Worm (Caenorhabditis elegans): ENCODE measurements around the gene F43C1.7.

Gene F43C1.7

DNA sequence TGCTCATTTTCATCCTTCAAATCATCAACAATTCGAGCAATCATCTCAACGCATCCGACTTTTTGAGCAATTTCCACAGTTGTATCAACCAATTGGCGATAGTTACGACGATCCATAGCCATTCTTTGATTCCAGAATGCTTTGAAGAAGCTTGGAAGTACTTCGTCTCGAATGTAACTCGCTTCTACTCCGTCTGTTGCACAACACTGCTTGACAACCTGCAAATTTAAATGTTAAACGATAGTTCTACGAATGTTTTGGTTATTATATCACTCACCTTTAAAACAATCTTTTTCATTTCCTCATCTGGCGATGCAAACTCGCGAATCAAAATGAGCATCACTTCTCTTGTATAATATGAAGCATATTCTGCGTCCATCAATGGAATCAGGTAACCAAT is 23.5 kb upstream of the F43C1.7 start:
- TF ChIP-seq T23F11.4 (GFP tag; optimal IDR thresholded peaks at IDR 0.05) (no peak), elt-2 (tag; optimal IDR thresholded peaks at IDR 0.05) (no peak), elt-4 (tag; optimal IDR thresholded peaks at IDR 0.05) (no peak), fkh-6 (tag; optimal IDR thresholded peaks at IDR 0.05) (no peak), ceh-48 (tag; optimal IDR thresholded peaks at IDR 0.05) (no peak), mec-3 (tag; optimal IDR thresholded peaks at IDR 0.05; ENCODE audit: borderline replicate concordance) (no peak), pha-4 (tag; optimal IDR thresholded peaks at IDR 0.05) (no peak), sox-2 (GFP tag; IDR thresholded peaks at IDR 0.05) (no peak), F13H6.1 (tag; optimal IDR thresholded peaks at IDR 0.05) (no peak), sox-4 (tag; optimal IDR thresholded peaks at IDR 0.05) (no peak), ceh-34 (tag; optimal IDR thresholded peaks at IDR 0.05) (no peak), ceh-45 (GFP tag; IDR thresholded peaks at IDR 0.05) (no peak), ceh-19 (GFP tag; optimal IDR thresholded peaks at IDR 0.05) (no peak), dmd-4 (tag; optimal IDR thresholded peaks at IDR 0.05; ENCODE audit: borderline replicate concordance) (no peak), ceh-6 (GFP tag; optimal IDR thresholded peaks at IDR 0.05) (no peak)

DNA sequence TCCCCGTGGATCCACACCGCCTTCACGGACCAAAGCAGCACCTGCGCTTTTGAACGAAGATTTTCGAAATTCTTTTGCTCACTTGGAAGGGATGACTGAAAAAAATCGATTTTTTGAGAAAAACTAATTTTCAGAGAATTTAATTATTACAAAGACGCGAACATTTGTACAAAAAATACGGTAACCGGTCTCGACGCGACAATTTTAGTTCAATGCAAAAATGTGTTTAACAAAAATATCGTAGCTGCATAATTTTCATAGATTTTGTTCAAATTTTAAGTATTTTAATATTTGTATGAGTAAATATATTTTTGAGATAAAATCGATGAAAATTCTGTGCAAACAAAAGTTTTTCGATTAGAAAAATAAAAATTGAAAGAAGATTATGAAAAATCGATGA is 20.7 kb upstream of the F43C1.7 start, which contains the start of gene T08A11.1:
Gene T08A11.1 (minus strand): TSS at position 101 of the 400 bp plus-strand sequence.
- TF ChIP-seq ceh-22 (tag; optimal IDR thresholded peaks at IDR 0.05) = no peak
- TF ChIP-seq pat-9 (tag; optimal IDR thresholded peaks at IDR 0.05) = no peak
- no peak for TF ChIP-seq ceh-14 (tag; optimal IDR thresholded peaks at IDR 0.05)
- no peak for TF ChIP-seq dmd-4 (tag; optimal IDR thresholded peaks at IDR 0.05; ENCODE audit: borderline replicate concordance)
- no peak for TF ChIP-seq ceh-6 (GFP tag; optimal IDR thresholded peaks at IDR 0.05)
- TF ChIP-seq ttx-3 (tag; optimal IDR thresholded peaks at IDR 0.05) = no peak
- TF ChIP-seq hlh-13 (GFP tag; optimal IDR thresholded peaks at IDR 0.05) = no peak
- no peak for TF ChIP-seq sdc-2 (tag; optimal IDR thresholded peaks at IDR 0.05)
- TF ChIP-seq ceh-18 (tag; optimal IDR thresholded peaks at IDR 0.05) = no peak
- TF ChIP-seq nhr-11 (tag; optimal IDR thresholded peaks at IDR 0.05) = no peak
- no peak for TF ChIP-seq pha-2 (tag; optimal IDR thresholded peaks at IDR 0.05)

DNA sequence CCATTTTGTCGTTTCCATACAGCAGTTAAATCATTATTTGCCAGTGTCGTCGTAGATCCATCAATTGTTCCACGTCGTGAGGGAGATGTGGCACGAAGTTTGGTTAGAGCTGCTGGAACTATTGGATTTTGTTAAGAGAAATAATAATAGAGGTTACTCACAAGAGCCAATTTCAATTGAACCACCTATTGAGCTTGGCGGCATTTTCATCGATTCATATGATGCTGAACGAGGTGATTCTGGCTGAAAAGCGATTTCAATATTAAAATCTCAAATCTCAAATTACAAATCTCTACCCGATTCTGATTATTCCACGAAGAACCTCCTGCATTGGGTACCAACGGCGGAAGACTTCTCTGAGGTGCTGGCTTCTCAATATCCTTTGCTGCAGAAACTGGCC is 15.5 kb upstream of the F43C1.7 start:
- no peak for TF ChIP-seq zip-5 (tag; optimal IDR thresholded peaks at IDR 0.05)
- no peak for TF ChIP-seq unc-3 (GFP tag; conservative IDR thresholded peaks at IDR 0.05)
- TF ChIP-seq unc-3 (tag; optimal IDR thresholded peaks at IDR 0.05) = no peak
- no peak for TF ChIP-seq dmd-4 (tag; optimal IDR thresholded peaks at IDR 0.05; ENCODE audit: borderline replicate concordance)
- no peak for TF ChIP-seq gmeb-2 (tag; optimal IDR thresholded peaks at IDR 0.05)
- no peak for TF ChIP-seq ceh-18 (tag; optimal IDR thresholded peaks at IDR 0.05)
- TF ChIP-seq rnt-1 (tag; optimal IDR thresholded peaks at IDR 0.05) = no peak

DNA sequence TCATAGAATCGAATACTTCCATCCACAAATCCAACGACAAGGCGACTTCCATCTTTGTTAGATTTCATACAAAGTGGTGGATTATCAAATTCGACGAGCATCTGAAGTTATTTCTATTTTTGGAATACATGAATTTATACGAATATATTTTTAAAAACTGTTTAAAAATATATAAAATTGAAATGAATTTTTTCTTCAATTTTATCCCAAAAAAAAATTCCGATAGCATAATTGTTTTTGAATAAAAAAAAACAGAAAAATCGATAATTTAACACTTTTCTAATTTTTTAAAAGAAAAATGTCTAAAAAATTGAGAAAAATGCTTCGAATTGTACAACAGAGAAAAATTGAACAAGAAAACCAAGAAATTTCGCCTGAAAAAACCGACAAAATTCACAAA is 5.2 kb upstream of the F43C1.7 start, which contains the start of gene Y44F5A.1:
Gene Y44F5A.1 (minus strand): TSS at position 101 of the 400 bp plus-strand sequence.
- TF ChIP-seq hlh-15 (tag; optimal IDR thresholded peaks at IDR 0.05) (no peak), pqm-1 (tag; optimal IDR thresholded peaks at IDR 0.05) (no peak), nhr-232 (tag; optimal IDR thresholded peaks at IDR 0.05) (no peak), pax-1 (tag; optimal IDR thresholded peaks at IDR 0.05) (no peak), ceh-18 (tag; optimal IDR thresholded peaks at IDR 0.05) (no peak), ceh-9 (tag; optimal IDR thresholded peaks at IDR 0.05) (no peak), hlh-6 (tag; optimal IDR thresholded peaks at IDR 0.05) (no peak), lin-11 (tag; optimal IDR thresholded peaks at IDR 0.05) (no peak), K09A11.1 (tag; optimal IDR thresholded peaks at IDR 0.05; ENCODE audit: insufficient read depth) (no peak), pha-4 (tag; optimal IDR thresholded peaks at IDR 0.05) (no peak), ceh-2 (tag; optimal IDR thresholded peaks at IDR 0.05) (no peak)
